Worm (Caenorhabditis elegans) whole organism, young adult: Measurements from ENCODE around the gene F32D8.7.

ENCODE experiments used
- T26A5.8 ChIP-seq: sonication (generic microtip); optimal IDR thresholded peaks from 2 replicates; lab custom pipeline; 2016; ENCODE audit warnings: missing genetic modification characterization, missing compliant biosample characterization
- dpl-1 ChIP-seq: fragments of 150-350 bp; optimal IDR thresholded peaks from 2 replicates; lab custom pipeline; 2014; ENCODE audit warnings: missing biosample characterization, missing genetic modification reagents, missing genetic modification characterization
- madf-3 ChIP-seq: fragments of 200-800 bp; sonication (Bioruptor generic); IDR thresholded peaks from 2 replicates; pipeline ENCODE4 v1.3.6; 2022; ENCODE audit warnings: missing genetic modification reagents, missing genetic modification characterization, missing compliant biosample characterization
- mes-4 ChIP-seq: sonication (generic microtip); optimal IDR thresholded peaks from 2 replicates; lab custom pipeline; 2016; ENCODE audit warnings: missing genotype, missing genetic modification characterization, missing compliant biosample characterization
- nfya-1 ChIP-seq: sonication (generic microtip); optimal IDR thresholded peaks from 2 replicates; lab custom pipeline; 2017; ENCODE audit warnings: antibody characterized with exemption, missing compliant biosample characterization, missing genetic modification characterization, borderline replicate concordance; ENCODE audit not compliant: insufficient read depth
- nhr-80 ChIP-seq: sonication (generic microtip); optimal IDR thresholded peaks from 2 replicates; lab custom pipeline; 2016; ENCODE audit warnings: missing genetic modification characterization, missing compliant biosample characterization
- tbx-9 ChIP-seq: sonication (generic microtip); optimal IDR thresholded peaks from 2 replicates; lab custom pipeline; 2016; ENCODE audit warnings: borderline replicate concordance, missing genetic modification characterization, inconsistent platforms, missing compliant biosample characterization
- unc-62 ChIP-seq: fragments of 150-350 bp; optimal IDR thresholded peaks from 2 replicates; lab custom pipeline; 2014; ENCODE audit warnings: missing biosample characterization, missing genetic modification reagents, missing genetic modification characterization

ce11 chrV:10896706-10897105 is 1.5 kb upstream of the F32D8.7 start:
- no peak for TF ChIP-seq mes-4 (tag; lab: Kevin White, UChicago)
- no peak for TF ChIP-seq nfya-1 (tag; lab: Kevin White, UChicago)
- no peak for TF ChIP-seq unc-62 (GFP tag; lab: Kevin White, UChicago)
- TF ChIP-seq nhr-80 (tag; lab: Kevin White, UChicago) = no peak
- TF ChIP-seq madf-3 (GFP tag; lab: Robert Waterston, UW) = no peak
- no peak for TF ChIP-seq dpl-1
- TF ChIP-seq tbx-9 = no peak
- no peak for TF ChIP-seq T26A5.8
